Fruit fly (Drosophila melanogaster): ENCODE data around the gene CG13073.

The CG13073 gene

DNA sequence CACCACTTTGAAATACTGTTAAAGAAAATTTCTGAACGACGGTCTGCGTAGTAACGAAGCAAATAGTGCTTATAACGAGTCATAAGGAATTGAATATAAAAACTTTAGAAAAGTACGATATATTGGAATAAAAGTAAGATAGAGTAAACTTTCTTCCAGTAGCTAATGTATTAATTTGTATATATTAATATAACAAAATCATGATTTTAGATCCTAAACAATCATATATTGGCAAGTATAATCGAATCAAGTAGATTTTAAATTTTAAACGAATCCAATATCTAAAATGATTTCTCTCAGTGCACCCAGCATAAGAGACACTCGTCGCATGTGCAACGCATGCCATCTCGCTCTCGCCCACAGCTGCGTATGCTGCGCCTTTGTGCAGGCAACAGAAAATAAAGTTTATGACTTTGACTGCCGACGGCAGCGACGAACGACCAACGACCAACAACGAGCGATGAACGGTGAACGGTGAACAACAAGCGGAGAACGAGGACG is 35.7 kb downstream of the CG13073 start (continued):
- TF ChIP-seq peb (GFP tag; IDR thresholded peaks at IDR 0.05) (no peak), CG10321 (GFP tag; IDR thresholded peaks at IDR 0.05) (peak; percentile 36; the same call in 1 of the 2 replicates), CG14710 (tag; optimal IDR thresholded peaks at IDR 0.05) (peak; percentile 30), zfh1 (GFP tag; IDR thresholded peaks at IDR 0.05) (peak; percentile 46; the same call in 1 of the 3 replicates), CG17361 (GFP tag; IDR thresholded peaks at IDR 0.05) (0 out of 3 replicates have a peak, but pooled peaks have one; percentile 20), HHEX (GFP tag; optimal IDR thresholded peaks at IDR 0.05) (no peak), Atf6 (GFP tag; IDR thresholded peaks at IDR 0.05) (no peak), Meics (GFP tag; optimal IDR thresholded peaks at IDR 0.05) (peak; percentile 22)

DNA sequence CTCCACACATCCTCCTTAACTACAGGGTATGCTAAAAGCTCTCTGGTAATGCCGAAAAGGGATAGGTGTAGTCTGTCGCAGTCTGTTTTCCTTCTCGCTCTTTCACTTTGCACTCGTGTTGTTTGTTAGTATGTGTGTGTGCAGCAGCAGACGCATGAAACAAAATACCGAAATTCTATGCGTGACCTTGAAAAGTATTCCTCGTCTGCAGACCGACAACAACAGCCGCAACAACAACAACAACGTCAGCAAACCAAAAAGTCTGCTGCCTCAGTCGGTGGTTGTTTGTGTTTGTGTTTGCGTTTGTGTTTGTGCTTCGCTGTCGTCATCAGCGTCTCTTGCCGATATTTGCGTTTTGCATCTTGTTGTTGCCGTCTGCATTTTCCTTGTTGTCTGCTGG is 38.7 kb downstream of the CG13073 start:
- TF ChIP-seq CG10147 (GFP tag; optimal IDR thresholded peaks at IDR 0.05) (no peak), toy (GFP tag; IDR thresholded peaks at IDR 0.05) (no peak), CG1832 (GFP tag; optimal IDR thresholded peaks at IDR 0.05) (no peak), Optix (GFP tag; IDR thresholded peaks at IDR 0.05) (no peak), CG13894 (tag; optimal IDR thresholded peaks at IDR 0.05) (no peak), CG11093 (GFP tag; IDR thresholded peaks at IDR 0.05) (no peak), Stat92E (GFP tag; optimal IDR thresholded peaks at IDR 0.05) (no peak), prd (optimal IDR thresholded peaks at IDR 0.05) (no peak), prd (GFP tag; IDR thresholded peaks at IDR 0.05) (no peak), Oli (tag; optimal IDR thresholded peaks at IDR 0.05) (no peak), CG13424 (tag; optimal IDR thresholded peaks at IDR 0.05) (no peak), Vsx1 (GFP tag; optimal IDR thresholded peaks at IDR 0.05) (no peak), CG2199 (GFP tag; IDR thresholded peaks at IDR 0.05) (peak; percentile 62; the same call in 1 of the 3 replicates), Ptx1 (GFP tag; IDR thresholded peaks at IDR 0.05) (no peak), CG16813 (GFP tag; IDR thresholded peaks at IDR 0.05; ENCODE audit: partially characterized antibody) (no peak), CG30020 (tag; optimal IDR thresholded peaks at IDR 0.05) (no peak), Drgx (GFP tag; IDR thresholded peaks at IDR 0.05) (no peak), zen (tag; optimal IDR thresholded peaks at IDR 0.05) (peak; percentile 52), repo (GFP tag; optimal IDR thresholded peaks at IDR 0.05) (no peak), gcm2 (GFP tag; optimal IDR thresholded peaks at IDR 0.05) (no peak), CG11696 (GFP tag; IDR thresholded peaks at IDR 0.05) (no peak), corto (GFP tag; optimal IDR thresholded peaks at IDR 0.05) (peak; percentile 15), ase (GFP tag; IDR thresholded peaks at IDR 0.05) (no peak), ems (GFP tag; optimal IDR thresholded peaks at IDR 0.05) (no peak), maf-S (GFP tag; optimal IDR thresholded peaks at IDR 0.05) (no peak), slp2 (GFP tag; optimal IDR thresholded peaks at IDR 0.05) (no peak), Doc3 (GFP tag; IDR thresholded peaks at IDR 0.05; ENCODE audit: partially characterized antibody) (no peak), lmd (GFP tag; IDR thresholded peaks at IDR 0.05) (no peak), Bgb (GFP tag; IDR thresholded peaks at IDR 0.05; ENCODE audit: partially characterized antibody) (no peak), pzg (GFP tag; optimal IDR thresholded peaks at IDR 0.05) (no peak), CG1529 (GFP tag; optimal IDR thresholded peaks at IDR 0.05) (no peak), CG4360 (GFP tag; IDR thresholded peaks at IDR 0.05) (peak; percentile 97), gsb (GFP tag; IDR thresholded peaks at IDR 0.05) (no peak), CG1024 (GFP tag; IDR thresholded peaks at IDR 0.05) (no peak), usp (GFP tag; optimal IDR thresholded peaks at IDR 0.05) (no peak), TFAM (GFP tag; optimal IDR thresholded peaks at IDR 0.05) (no peak), ci (GFP tag; IDR thresholded peaks at IDR 0.05) (peak; percentile 23; the same call in 1 of the 3 replicates), kni (GFP tag; optimal IDR thresholded peaks at IDR 0.05) (no peak), kah (GFP tag; optimal IDR thresholded peaks at IDR 0.05) (peak; percentile 85), MTF-1 (GFP tag; optimal IDR thresholded peaks at IDR 0.05; ENCODE audit: borderline replicate concordance) (no peak), slou (GFP tag; optimal IDR thresholded peaks at IDR 0.05) (no peak), CG18599 (GFP tag; optimal IDR thresholded peaks at IDR 0.05) (no peak)

Measured in whole organism, embryonic.